Fruit fly (Drosophila melanogaster): ENCODE measurements around the gene CG14684.
A peak's percentile ranks its signal among the peaks of the same experiment; 100 is the strongest.

The CG14684 gene

dm6 chr3R:10747650-10748049, 40.9 kb downstream of the CG14684 start:
- TF ChIP-seq CG12605 (GFP tag; IDR thresholded peaks at IDR 0.05) (no peak), fd96Ca (GFP tag; IDR thresholded peaks at IDR 0.05) (0 out of 3 replicates have a peak, but pooled peaks have one; percentile 19)

- no peak for TF ChIP-seq CG8301 (tag; optimal IDR thresholded peaks at IDR 0.05)
- no peak for TF ChIP-seq CG15710 (tag; optimal IDR thresholded peaks at IDR 0.05)
- TF ChIP-seq Pif1B (GFP tag; optimal IDR thresholded peaks at IDR 0.05), result no peak
Observed at dm6 chr3R:10751061-10751460, 44.3 kb downstream of the CG14684 start, which contains the start of gene TkR86C. Gene TkR86C (minus strand): TSS chr3R:10751228.

- no peak for TF ChIP-seq CG4496 (GFP tag; IDR thresholded peaks at IDR 0.05)
Observed at dm6 chr3R:10755534-10755933, 48.8 kb downstream of the CG14684 start, which contains the start of gene CG14691. Gene CG14691 (minus strand): TSS chr3R:10755634.
